Fruit fly (Drosophila melanogaster) whole organism, embryonic: ENCODE results near the gene CG31493.

Experiments used
- Adf1 ChIP-seq: fragments of 200-800 bp; sonication (Bioruptor generic); IDR thresholded peaks from 2 replicates; pipeline ENCODE4 v1.3.6; 2022; ENCODE audit warnings: missing biosample characterization, missing genetic modification characterization
- Atf6 ChIP-seq: fragments of 200-800 bp; sonication (Bioruptor generic); IDR thresholded peaks from 2 replicates; pipeline ENCODE4 v1.3.6; 2022; ENCODE audit warnings: missing biosample characterization, missing genetic modification characterization
- CG12659 ChIP-seq: fragments of 200-800 bp; sonication (Bioruptor generic); optimal IDR thresholded peaks from 3 replicates; lab custom pipeline; 2017; ENCODE audit warnings: mild to moderate bottlenecking, missing biosample characterization, missing genetic modification reagents, missing genetic modification characterization
- CG14050 ChIP-seq: fragments of 200-800 bp; sonication (Bioruptor generic); IDR thresholded peaks from 3 replicates; pipeline ENCODE4 v1.3.6; 2022; ENCODE audit warnings: missing biosample characterization, missing genetic modification characterization
- CG15601 ChIP-seq: fragments of 200-800 bp; sonication (Bioruptor generic); optimal IDR thresholded peaks from 3 replicates; lab custom pipeline; 2019; ENCODE audit warnings: missing biosample characterization, mild to moderate bottlenecking, missing genetic modification characterization, moderate library complexity
- CG17359 ChIP-seq: fragments of 200-800 bp; sonication (Bioruptor generic); optimal IDR thresholded peaks from 3 replicates; lab custom pipeline; 2018; ENCODE audit warnings: missing biosample characterization, mild to moderate bottlenecking, missing genetic modification characterization, moderate library complexity
- CG2120 ChIP-seq: fragments of 200-800 bp; sonication (Bioruptor generic); optimal IDR thresholded peaks from 3 replicates; lab custom pipeline; 2016; ENCODE audit warnings: missing biosample characterization, missing genetic modification characterization
- CG2889 ChIP-seq: fragments of 200-800 bp; sonication (Bioruptor generic); IDR thresholded peaks from 3 replicates; pipeline ENCODE4 v1.3.6; 2022; ENCODE audit warnings: missing biosample characterization, missing genetic modification characterization
- CG30020 ChIP-seq: fragments of 200-800 bp; optimal IDR thresholded peaks from 2 replicates; lab custom pipeline; 2019; ENCODE audit warnings: missing biosample characterization, mild to moderate bottlenecking, missing genetic modification characterization, moderate library complexity
- CG32532 ChIP-seq: fragments of 200-800 bp; sonication (Bioruptor generic); IDR thresholded peaks from 2 replicates; pipeline ENCODE4 v1.3.6; 2022; ENCODE audit warnings: missing biosample characterization, missing genetic modification characterization
- CG34224 ChIP-seq: fragments of 200-800 bp; sonication (Bioruptor generic); IDR thresholded peaks from 3 replicates; pipeline ENCODE4 v1.3.6; 2022; ENCODE audit warnings: missing biosample characterization, missing genetic modification characterization; ENCODE audit not compliant: partially characterized antibody
- CG7372 ChIP-seq: fragments of 200-800 bp; sonication (Bioruptor generic); IDR thresholded peaks from 2 replicates; pipeline ENCODE4 v1.3.6; 2022; ENCODE audit warnings: missing biosample characterization, missing genetic modification characterization
- CG7963 ChIP-seq: fragments of 200-800 bp; sonication (Bioruptor generic); IDR thresholded peaks from 3 replicates; pipeline ENCODE4 v1.3.6; 2022; ENCODE audit warnings: missing biosample characterization, missing genetic modification characterization; ENCODE audit not compliant: partially characterized antibody
- CG9817 ChIP-seq: fragments of 200-800 bp; sonication (Bioruptor generic); optimal IDR thresholded peaks from 2 replicates; lab custom pipeline; 2018; ENCODE audit warnings: missing biosample characterization, mild to moderate bottlenecking, missing genetic modification characterization, moderate library complexity
- CHES-1-like ChIP-seq: fragments of 200-800 bp; sonication (Bioruptor generic); optimal IDR thresholded peaks from 2 replicates; lab custom pipeline; 2016; ENCODE audit warnings: missing biosample characterization, missing genetic modification characterization
- CTCF ChIP-seq: fragments of 200-800 bp; sonication (Bioruptor generic); optimal IDR thresholded peaks from 2 replicates; lab custom pipeline; 2017; ENCODE audit warnings: missing biosample characterization, mild to moderate bottlenecking, missing genetic modification characterization, moderate library complexity
- D19A ChIP-seq: fragments of 200-800 bp; optimal IDR thresholded peaks from 3 replicates; lab custom pipeline; 2019; ENCODE audit warnings: missing biosample characterization, mild to moderate bottlenecking, missing genetic modification characterization, moderate library complexity
- Doc3 ChIP-seq: fragments of 200-800 bp; sonication (Bioruptor generic); IDR thresholded peaks from 3 replicates; pipeline ENCODE4 v1.3.6; 2022; ENCODE audit warnings: missing biosample characterization, missing genetic modification characterization; ENCODE audit not compliant: partially characterized antibody
- Fer2 ChIP-seq: fragments of 200-800 bp; sonication (Bioruptor generic); optimal IDR thresholded peaks from 2 replicates; lab custom pipeline; 2018; ENCODE audit warnings: missing biosample characterization, mild to moderate bottlenecking, missing genetic modification characterization, moderate library complexity
- Hr3 ChIP-seq: fragments of 200-800 bp; sonication (Bioruptor generic); optimal IDR thresholded peaks from 3 replicates; lab custom pipeline; 2016; ENCODE audit warnings: missing biosample characterization, missing genetic modification characterization
- Hr39 ChIP-seq: fragments of >200 bp; optimal IDR thresholded peaks from 2 replicates; lab custom pipeline; 2017
- Kr ChIP-seq: fragments of 200-800 bp; sonication (Bioruptor generic); optimal IDR thresholded peaks from 2 replicates; lab custom pipeline; 2017; ENCODE audit warnings: missing biosample characterization, mild to moderate bottlenecking, missing genetic modification characterization
- Lhr ChIP-seq: fragments of 200-800 bp; sonication (Bioruptor generic); optimal IDR thresholded peaks from 3 replicates; lab custom pipeline; 2017; ENCODE audit warnings: mild to moderate bottlenecking, missing biosample characterization, missing genetic modification reagents, missing genetic modification characterization
- MBD-R2 ChIP-seq: fragments of 200-800 bp; sonication (Bioruptor generic); IDR thresholded peaks from 2 replicates; pipeline ENCODE4 v1.3.6; 2022; ENCODE audit warnings: missing biosample characterization, missing genetic modification characterization
- Side ChIP-seq: fragments of 200-800 bp; sonication (Bioruptor generic); optimal IDR thresholded peaks from 2 replicates; lab custom pipeline; 2016; ENCODE audit warnings: missing biosample characterization, missing genetic modification characterization
- Sry-δ ChIP-seq: fragments of 200-800 bp; sonication (Bioruptor generic); optimal IDR thresholded peaks from 2 replicates; lab custom pipeline; 2016; ENCODE audit warnings: missing biosample characterization, missing genetic modification characterization
- Trl ChIP-seq, 3 experiments: fragments of >200 bp in 2 of 3; fragments of 200-800 bp in 1 of 3; sonication (Bioruptor generic) in 1 of 3; optimal IDR thresholded peaks; 2 replicates in 1 of 3; 3 replicates in 2 of 3; lab custom pipeline; 2016 to 2017; ENCODE audit warnings: missing biosample characterization in 1 of 3, missing genetic modification characterization in 1 of 3
- amos ChIP-seq: fragments of 200-800 bp; sonication (Bioruptor generic); IDR thresholded peaks from 2 replicates; pipeline ENCODE4 v1.3.6; 2022; ENCODE audit warnings: missing biosample characterization, missing genetic modification characterization; ENCODE audit not compliant: partially characterized antibody
- bab2 ChIP-seq: fragments of 200-800 bp; sonication (Bioruptor generic); optimal IDR thresholded peaks from 2 replicates; lab custom pipeline; 2016; ENCODE audit warnings: missing biosample characterization, missing genetic modification characterization
- bigmax ChIP-seq: fragments of 200-800 bp; sonication (Bioruptor generic); optimal IDR thresholded peaks from 2 replicates; lab custom pipeline; 2018; ENCODE audit warnings: missing biosample characterization, mild to moderate bottlenecking, missing genetic modification characterization
- chm ChIP-seq: fragments of 200-800 bp; sonication (Bioruptor generic); IDR thresholded peaks from 2 replicates; pipeline ENCODE4 v1.3.6; 2022; ENCODE audit warnings: missing biosample characterization, missing genetic modification characterization
- corto ChIP-seq: fragments of 200-800 bp; sonication (Bioruptor generic); optimal IDR thresholded peaks from 2 replicates; lab custom pipeline; 2016; ENCODE audit warnings: missing biosample characterization, mild to moderate bottlenecking, missing genetic modification characterization, moderate library complexity
- dpn ChIP-seq, 2 experiments: fragments of 200-800 bp; sonication (Bioruptor generic); optimal IDR thresholded peaks; 3 replicates each; lab custom pipeline; 2016; ENCODE audit warnings: missing biosample characterization in 2 of 2, missing genetic modification characterization in 2 of 2
- fd3F ChIP-seq: fragments of 200-800 bp; sonication (Bioruptor generic); optimal IDR thresholded peaks from 2 replicates; lab custom pipeline; 2018; ENCODE audit warnings: missing biosample characterization, mild to moderate bottlenecking, missing genetic modification characterization, moderate library complexity
- grau ChIP-seq: fragments of 200-800 bp; optimal IDR thresholded peaks from 3 replicates; lab custom pipeline; 2019; ENCODE audit warnings: missing biosample characterization, mild to moderate bottlenecking, missing genetic modification characterization, moderate library complexity
- gsb-n ChIP-seq: fragments of 200-800 bp; sonication (Bioruptor generic); optimal IDR thresholded peaks from 3 replicates; lab custom pipeline; 2018; ENCODE audit warnings: missing biosample characterization, mild to moderate bottlenecking, missing genetic modification characterization
- ham ChIP-seq: fragments of 200-800 bp; sonication (Bioruptor generic); IDR thresholded peaks from 2 replicates; pipeline ENCODE4 v1.3.6; 2022; ENCODE audit warnings: missing biosample characterization, missing genetic modification characterization
- hb ChIP-seq: fragments of 200-800 bp; sonication (Bioruptor generic); IDR thresholded peaks from 3 replicates; pipeline ENCODE4 v1.3.6; 2022; ENCODE audit warnings: missing biosample characterization, missing genetic modification characterization; ENCODE audit not compliant: partially characterized antibody
- hbn ChIP-seq: fragments of 200-800 bp; sonication (Bioruptor generic); IDR thresholded peaks from 2 replicates; pipeline ENCODE4 v1.3.6; 2022; ENCODE audit warnings: missing biosample characterization, missing genetic modification characterization; ENCODE audit not compliant: partially characterized antibody
- jumu ChIP-seq: fragments of 200-800 bp; sonication (Bioruptor generic); optimal IDR thresholded peaks from 3 replicates; lab custom pipeline; 2016; ENCODE audit warnings: missing biosample characterization, missing genetic modification characterization
- nmo ChIP-seq: fragments of 200-800 bp; sonication (Bioruptor generic); optimal IDR thresholded peaks from 2 replicates; lab custom pipeline; 2018; ENCODE audit warnings: missing biosample characterization, mild to moderate bottlenecking, missing genetic modification characterization, moderate library complexity
- p53 ChIP-seq: fragments of 200-800 bp; sonication (Bioruptor generic); optimal IDR thresholded peaks from 2 replicates; lab custom pipeline; 2016; ENCODE audit warnings: missing biosample characterization, missing genetic modification characterization
- pfk ChIP-seq: fragments of 200-800 bp; sonication (Bioruptor generic); optimal IDR thresholded peaks from 2 replicates; lab custom pipeline; 2018; ENCODE audit warnings: missing biosample characterization, mild to moderate bottlenecking, missing genetic modification characterization, moderate library complexity
- phol ChIP-seq: fragments of 200-800 bp; sonication (Bioruptor generic); optimal IDR thresholded peaks from 3 replicates; lab custom pipeline; 2018; ENCODE audit warnings: missing biosample characterization, mild to moderate bottlenecking, missing genetic modification characterization, moderate library complexity
- pita ChIP-seq: fragments of 200-800 bp; sonication (Bioruptor generic); optimal IDR thresholded peaks from 2 replicates; lab custom pipeline; 2017; ENCODE audit warnings: missing biosample characterization, mild to moderate bottlenecking, missing genetic modification characterization
- tgo ChIP-seq: fragments of 200-800 bp; sonication (Bioruptor generic); IDR thresholded peaks from 3 replicates; pipeline ENCODE4 v1.3.6; 2022; ENCODE audit warnings: missing biosample characterization, missing genetic modification characterization
- tin ChIP-seq: fragments of 200-800 bp; sonication (Bioruptor generic); optimal IDR thresholded peaks from 3 replicates; lab custom pipeline; 2016; ENCODE audit warnings: missing biosample characterization, missing genetic modification characterization
- tna ChIP-seq: fragments of 200-800 bp; sonication (Bioruptor generic); IDR thresholded peaks from 2 replicates; pipeline ENCODE4 v1.3.6; 2022; ENCODE audit warnings: missing biosample characterization, missing genetic modification characterization; ENCODE audit not compliant: partially characterized antibody
- unpg ChIP-seq: fragments of 200-800 bp; sonication (Bioruptor generic); optimal IDR thresholded peaks from 3 replicates; lab custom pipeline; 2018; ENCODE audit warnings: missing biosample characterization, mild to moderate bottlenecking, missing genetic modification characterization, moderate library complexity
- z ChIP-seq: fragments of 200-800 bp; sonication (Bioruptor generic); IDR thresholded peaks from 3 replicates; pipeline ENCODE4 v1.3.6; 2022; ENCODE audit warnings: missing biosample characterization, missing genetic modification characterization

CG31493 gene

dm6 chr3R:7091904-7092303, 39.5 kb upstream of the CG31493 start (continued):
- no peak for TF ChIP-seq Trl (optimal IDR thresholded peaks at IDR 0.05; lab: Kevin White, UChicago)
- peak; percentile 52 for TF ChIP-seq Trl (GFP tag; optimal IDR thresholded peaks at IDR 0.05; lab: Kevin White, UChicago)
- peak; percentile 66 for TF ChIP-seq CG34224 (GFP tag; lab: Robert Waterston, UW)
- TF ChIP-seq Hr39 = no peak
- no peak for TF ChIP-seq Adf1 (GFP tag; lab: Robert Waterston, UW)
- peak; percentile 86 for TF ChIP-seq Sry-δ (GFP tag; lab: Kevin White, UChicago)
- TF ChIP-seq CG2120 (GFP tag; lab: Kevin White, UChicago) = peak; percentile 58
- TF ChIP-seq p53 (GFP tag; lab: Kevin White, UChicago) = no peak
- peak; percentile 75 for TF ChIP-seq CTCF (GFP tag; lab: Kevin White, UChicago)
- TF ChIP-seq Fer2 (tag; lab: Kevin White, UChicago) = no peak
- TF ChIP-seq grau (tag; lab: Kevin White, UChicago) = peak; percentile 40
- no peak for TF ChIP-seq ham (GFP tag; lab: Robert Waterston, UW)
- TF ChIP-seq jumu (GFP tag; lab: Kevin White, UChicago) = peak; percentile 10
- no peak for TF ChIP-seq CG32532 (GFP tag; lab: Robert Waterston, UW)
- TF ChIP-seq chm = peak; percentile 11; the same call in 1 of the 2 replicates
- TF ChIP-seq Hr3 (GFP tag; lab: Kevin White, UChicago) = peak; percentile 30
- peak; percentile 10 for TF ChIP-seq pita (GFP tag; lab: Kevin White, UChicago)
- peak; percentile 71; the same call in 2 of the 3 replicates for TF ChIP-seq Doc3 (GFP tag; lab: Robert Waterston, UW)
- 0 out of 3 replicates have a peak, but pooled peaks have one; percentile 39 for TF ChIP-seq CG7963 (GFP tag; lab: Robert Waterston, UW)
- TF ChIP-seq bigmax (GFP tag; lab: Kevin White, UChicago) = peak; percentile 8
- peak; percentile 36; the same call in 1 of the 3 replicates for TF ChIP-seq CG14050 (GFP tag; lab: Robert Waterston, UW)
- TF ChIP-seq tna = 0 out of 2 replicates have a peak, but pooled peaks have one; percentile 11
- peak; percentile 70; the same call in 2 of the 3 replicates for TF ChIP-seq hb (GFP tag; lab: Robert Waterston, UW)
- peak; percentile 81 for TF ChIP-seq Lhr (GFP tag; lab: Kevin White, UChicago)
- TF ChIP-seq tin (GFP tag; lab: Kevin White, UChicago) = no peak
- peak; percentile 74 for TF ChIP-seq hbn (GFP tag; lab: Robert Waterston, UW)
- TF ChIP-seq gsb-n (tag; lab: Kevin White, UChicago) = no peak
- peak; percentile 25 for TF ChIP-seq CG15601 (tag; lab: Kevin White, UChicago)
- peak; percentile 57 for TF ChIP-seq CG30020 (tag; lab: Kevin White, UChicago)
- TF ChIP-seq phol (tag; lab: Kevin White, UChicago) = peak; percentile 37
- TF ChIP-seq CG17359 = no peak
- TF ChIP-seq CG9817 (tag; lab: Kevin White, UChicago) = peak; percentile 22
- TF ChIP-seq CHES-1-like (GFP tag; lab: Kevin White, UChicago) = peak; percentile 43
- TF ChIP-seq fd3F (GFP tag; lab: Kevin White, UChicago) = no peak
- TF ChIP-seq Atf6 (GFP tag; lab: Robert Waterston, UW) = no peak
- peak; percentile 38; the same call in 1 of the 2 replicates for TF ChIP-seq MBD-R2 (GFP tag; lab: Robert Waterston, UW)
- no peak for TF ChIP-seq pfk (GFP tag; lab: Kevin White, UChicago)
- no peak for TF ChIP-seq Side (GFP tag; lab: Kevin White, UChicago)
- TF ChIP-seq CG12659 = peak; percentile 74
- TF ChIP-seq CG7372 (GFP tag; lab: Robert Waterston, UW) = no peak
- TF ChIP-seq Kr (GFP tag; lab: Kevin White, UChicago) = no peak
- peak; percentile 12 for TF ChIP-seq bab2 (GFP tag; lab: Kevin White, UChicago)
- peak; percentile 47 for TF ChIP-seq D19A
- TF ChIP-seq corto = no peak
- no peak for TF ChIP-seq CG2889 (GFP tag; lab: Robert Waterston, UW)
- no peak for TF ChIP-seq tgo (GFP tag; lab: Robert Waterston, UW)
- no peak for TF ChIP-seq z (GFP tag; lab: Robert Waterston, UW)
- peak; percentile 34 for TF ChIP-seq unpg (GFP tag; lab: Kevin White, UChicago)
- peak; percentile 3 to 36 for TF ChIP-seq dpn (GFP tag; optimal IDR thresholded peaks at IDR 0.05; lab: Kevin White, UChicago)
- peak; percentile 81 for TF ChIP-seq amos
- TF ChIP-seq nmo (GFP tag; lab: Kevin White, UChicago) = peak; percentile 54
